Worm (Caenorhabditis elegans): Measurements from ENCODE around the gene lir-3.

Gene lir-3

DNA sequence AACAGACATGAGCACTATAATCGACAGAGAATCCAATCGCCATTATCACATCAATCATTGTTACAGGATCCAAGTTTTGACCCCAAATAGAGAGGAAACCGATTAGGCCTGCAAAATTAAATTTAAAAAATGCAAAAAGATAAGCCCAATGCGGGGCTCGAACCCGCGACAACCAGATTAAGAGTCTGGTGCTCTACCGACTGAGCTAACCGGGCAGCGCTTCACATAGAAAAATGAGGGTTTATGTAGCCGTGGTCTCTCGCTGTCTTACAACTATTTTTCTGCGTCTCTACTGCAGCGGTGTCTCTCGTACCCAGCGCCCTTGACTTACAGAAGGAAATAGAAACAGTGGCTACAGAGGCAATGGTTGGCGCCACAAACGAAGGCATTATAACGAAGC, 26.9 kb downstream of the lir-3 start (continued):
- no peak for TF ChIP-seq dpl-1 (GFP tag; optimal IDR thresholded peaks at IDR 0.05)
- peak; percentile 59; the same call in 1 of the 2 replicates for TF ChIP-seq ekl-4 (GFP tag; IDR thresholded peaks at IDR 0.05)
- TF ChIP-seq unc-130 (GFP tag; optimal IDR thresholded peaks at IDR 0.05): peak; percentile 4
- TF ChIP-seq lir-1 (GFP tag; conservative IDR thresholded peaks at IDR 0.05): 0 out of 2 replicates have a peak, but pooled peaks have one; percentile 31
- peak; percentile 45 for TF ChIP-seq athp-1 (tag; optimal IDR thresholded peaks at IDR 0.05)
- peak; percentile 58 for TF ChIP-seq madf-6 (GFP tag; IDR thresholded peaks at IDR 0.05)
- TF ChIP-seq lsl-1 (GFP tag; optimal IDR thresholded peaks at IDR 0.05): peak; percentile 47
- TF ChIP-seq Y79H2A.3 (GFP tag; conservative IDR thresholded peaks at IDR 0.05): no peak
- peak; percentile 63 for TF ChIP-seq ztf-18 (tag; optimal IDR thresholded peaks at IDR 0.05)
- peak; percentile 19; the same call in 1 of the 2 replicates for TF ChIP-seq madf-8 (GFP tag; conservative IDR thresholded peaks at IDR 0.05)
- TF ChIP-seq dox-1 (GFP tag; IDR thresholded peaks at IDR 0.05): peak; percentile 73
- peak; percentile 58 for TF ChIP-seq snpc-1.3 (tag; optimal IDR thresholded peaks at IDR 0.05; ENCODE audit: insufficient read depth)
- TF ChIP-seq ztf-6 (GFP tag; IDR thresholded peaks at IDR 0.05): 0 out of 2 replicates have a peak, but pooled peaks have one; percentile 52
- TF ChIP-seq snpc-4 (GFP tag; optimal IDR thresholded peaks at IDR 0.05): peak; percentile 36
- peak; percentile 10 to 83 (median 71) for TF ChIP-seq snpc-4 (tag; optimal IDR thresholded peaks at IDR 0.05)
- TF ChIP-seq tbp1 (GFP tag; optimal IDR thresholded peaks at IDR 0.05): peak; percentile 98
- TF ChIP-seq ZK185.1 (tag; optimal IDR thresholded peaks at IDR 0.05; ENCODE audit: poor library complexity, severe bottlenecking): peak; percentile 85
- TF ChIP-seq Y53G8AR.9 (GFP tag; conservative IDR thresholded peaks at IDR 0.05): no peak
- peak; percentile 19 for TF ChIP-seq ceh-27 (GFP tag; optimal IDR thresholded peaks at IDR 0.05)
- peak; percentile 89; the same call in 1 of the 2 replicates for TF ChIP-seq ztf-25 (GFP tag; IDR thresholded peaks at IDR 0.05)
- TF ChIP-seq ama-1 (optimal IDR thresholded peaks at IDR 0.05): no peak
- peak in 1 of 2 experiments; percentile 75 for TF ChIP-seq ama-1 (GFP tag; optimal IDR thresholded peaks at IDR 0.05)
- no peak for TF ChIP-seq T26A5.8 (tag; optimal IDR thresholded peaks at IDR 0.05)
- TF ChIP-seq zim-3 (tag; optimal IDR thresholded peaks at IDR 0.05): no peak
- TF ChIP-seq ztf-28 (GFP tag; IDR thresholded peaks at IDR 0.05): 0 out of 2 replicates have a peak, but pooled peaks have one; percentile 51
- TF ChIP-seq K11D2.4 (GFP tag; IDR thresholded peaks at IDR 0.05): 0 out of 2 replicates have a peak, but pooled peaks have one; percentile 46
- no peak for TF ChIP-seq lsy-27 (tag; optimal IDR thresholded peaks at IDR 0.05; ENCODE audit: borderline replicate concordance, insufficient read depth)
- TF ChIP-seq let-607 (tag; optimal IDR thresholded peaks at IDR 0.05): peak in 1 of 2 experiments; percentile 33
- TF ChIP-seq bed-2 (GFP tag; IDR thresholded peaks at IDR 0.05): no peak
- TF ChIP-seq hmg-1.2 (GFP tag; IDR thresholded peaks at IDR 0.05): peak; percentile 86
- TF ChIP-seq ceh-58 (GFP tag; IDR thresholded peaks at IDR 0.05): no peak
- TF ChIP-seq cebp-1 (GFP tag; IDR thresholded peaks at IDR 0.05): no peak
- TF ChIP-seq cebp-1 (tag; optimal IDR thresholded peaks at IDR 0.05): peak; percentile 64
- TF ChIP-seq F22D6.2 (tag; optimal IDR thresholded peaks at IDR 0.05): no peak
- peak in 1 of 3 experiments; percentile 19 for TF ChIP-seq lin-35 (GFP tag; optimal IDR thresholded peaks at IDR 0.05)
- TF ChIP-seq snpc-3.4 (tag; optimal IDR thresholded peaks at IDR 0.05): peak; percentile 45
- peak; percentile 59; the same call in 1 of the 2 replicates for TF ChIP-seq D2030.7 (GFP tag; IDR thresholded peaks at IDR 0.05)
- 0 out of 2 replicates have a peak, but pooled peaks have one; percentile 19 for TF ChIP-seq zfh-2 (GFP tag; conservative IDR thresholded peaks at IDR 0.05)
- TF ChIP-seq mcd-1 (GFP tag; IDR thresholded peaks at IDR 0.05): peak; percentile 69
- TF ChIP-seq B0336.3 (GFP tag; IDR thresholded peaks at IDR 0.05): peak; percentile 37; the same call in 1 of the 2 replicates
- no peak for TF ChIP-seq Y67H2A.10 (GFP tag; conservative IDR thresholded peaks at IDR 0.05)
- TF ChIP-seq F37B4.10 (GFP tag; IDR thresholded peaks at IDR 0.05): no peak
- no peak for TF ChIP-seq nhr-120 (GFP tag; IDR thresholded peaks at IDR 0.05)
- TF ChIP-seq fkh-3 (tag; optimal IDR thresholded peaks at IDR 0.05): peak; percentile 3
- TF ChIP-seq hrde-1 (tag; optimal IDR thresholded peaks at IDR 0.05; ENCODE audit: borderline replicate concordance): peak; percentile 58
- peak; percentile 72 for TF ChIP-seq pbrm-1 (GFP tag; IDR thresholded peaks at IDR 0.05)
- no peak for TF ChIP-seq F57C9.4 (tag; optimal IDR thresholded peaks at IDR 0.05)
- TF ChIP-seq die-1 (tag; optimal IDR thresholded peaks at IDR 0.05): peak; percentile 88
